Worm (Caenorhabditis elegans) whole organism, mixed stage, embryonic: ENCODE data around the gene pdf-1.

ENCODE experiments used
- elt-1 ChIP-seq: sonication (generic microtip); optimal IDR thresholded peaks from 2 replicates; lab custom pipeline; 2017; ENCODE audit warnings: missing genetic modification characterization, mild to moderate bottlenecking, missing compliant biosample characterization, antibody characterized with exemption, moderate library complexity, borderline replicate concordance; ENCODE audit not compliant: insufficient read depth
- elt-3 ChIP-seq: fragments of 150-350 bp; optimal IDR thresholded peaks from 2 replicates; lab custom pipeline; 2014; ENCODE audit warnings: missing biosample characterization, missing genetic modification characterization
- pha-4 ChIP-seq: fragments of 150-350 bp; optimal IDR thresholded peaks from 2 replicates; lab custom pipeline; 2018; ENCODE audit warnings: missing biosample characterization, missing genetic modification reagents, missing genetic modification characterization
- sptf-1 ChIP-seq: sonication (generic microtip); optimal IDR thresholded peaks from 2 replicates; lab custom pipeline; 2017; ENCODE audit warnings: mild to moderate bottlenecking, missing genetic modification characterization, moderate library complexity, missing compliant biosample characterization
- unc-120 ChIP-seq: sonication (generic microtip); optimal IDR thresholded peaks from 2 replicates; lab custom pipeline; 2017; ENCODE audit warnings: missing genetic modification characterization, missing compliant biosample characterization; ENCODE audit not compliant: poor library complexity, severe bottlenecking
- ztf-11 ChIP-seq: fragments of 150-350 bp; optimal IDR thresholded peaks from 2 replicates; lab custom pipeline; 2014; ENCODE audit warnings: missing biosample characterization, missing genetic modification characterization

DNA sequence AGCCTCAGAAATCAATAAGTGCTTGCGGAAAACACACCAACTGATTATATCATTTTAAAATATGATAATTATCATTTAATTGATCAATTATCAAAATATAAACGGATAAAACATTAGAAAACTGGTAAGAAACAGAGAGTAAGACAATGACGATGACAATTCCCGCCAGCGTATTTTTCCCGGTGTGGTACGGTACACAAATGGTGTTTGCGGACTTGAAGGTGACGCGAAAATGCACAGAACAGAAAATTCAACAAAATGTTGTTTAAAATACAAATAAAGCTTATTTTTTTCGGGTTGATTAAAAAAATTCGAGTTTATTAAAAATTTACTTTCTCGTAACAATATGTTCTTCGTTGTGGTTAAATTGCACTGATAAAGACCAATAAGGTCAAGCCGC, 48.9 kb upstream of the pdf-1 start:
- TF ChIP-seq unc-120 (tag; lab: Kevin White, UChicago) (no peak), elt-1 (tag; lab: Kevin White, UChicago) (no peak), elt-3 (no peak), pha-4 (tag; lab: Kevin White, UChicago) (no peak), sptf-1 (peak; percentile 18), ztf-11 (tag; lab: Kevin White, UChicago) (no peak)
